Worm (Caenorhabditis elegans) whole organism, mixed stage, embryonic: ENCODE results near the gene ilcr-2.

ENCODE experiments used
- M03D4.4 ChIP-seq: sonication (generic microtip); optimal IDR thresholded peaks from 2 replicates; lab custom pipeline; 2017; ENCODE audit warnings: mild to moderate bottlenecking, missing genetic modification characterization, missing compliant biosample characterization
- bed-3 ChIP-seq: fragments of 200-800 bp; sonication (Bioruptor generic); optimal IDR thresholded peaks from 3 replicates; lab custom pipeline; 2018; ENCODE audit warnings: mild to moderate bottlenecking, missing genetic modification characterization, moderate library complexity, missing compliant biosample characterization
- blmp-1 ChIP-seq: fragments of 150-350 bp; optimal IDR thresholded peaks from 2 replicates; lab custom pipeline; 2014; ENCODE audit warnings: missing biosample characterization, missing genetic modification characterization
- ceh-83 ChIP-seq: fragments of 200-800 bp; sonication (Bioruptor generic); optimal IDR thresholded peaks from 2 replicates; lab custom pipeline; 2018; ENCODE audit warnings: mild to moderate bottlenecking, missing genetic modification characterization, missing compliant biosample characterization
- ces-1 ChIP-seq: fragments of 150-350 bp; optimal IDR thresholded peaks from 2 replicates; lab custom pipeline; 2014; ENCODE audit warnings: missing biosample characterization, missing genetic modification reagents, missing genetic modification characterization
- cnd-1 ChIP-seq: fragments of 200-800 bp; sonication (Bioruptor generic); optimal IDR thresholded peaks from 2 replicates; lab custom pipeline; 2018; ENCODE audit warnings: mild to moderate bottlenecking, missing genetic modification characterization, missing compliant biosample characterization
- drap-1 ChIP-seq: fragments of 200-800 bp; sonication (Bioruptor generic); optimal IDR thresholded peaks from 3 replicates; lab custom pipeline; 2018; ENCODE audit warnings: mild to moderate bottlenecking, missing genetic modification characterization, missing compliant biosample characterization
- elt-1 ChIP-seq: sonication (generic microtip); optimal IDR thresholded peaks from 2 replicates; lab custom pipeline; 2017; ENCODE audit warnings: missing genetic modification characterization, mild to moderate bottlenecking, missing compliant biosample characterization, antibody characterized with exemption, moderate library complexity, borderline replicate concordance; ENCODE audit not compliant: insufficient read depth
- elt-3 ChIP-seq: fragments of 150-350 bp; optimal IDR thresholded peaks from 2 replicates; lab custom pipeline; 2014; ENCODE audit warnings: missing biosample characterization, missing genetic modification characterization
- hlh-1 ChIP-seq: fragments of 150-350 bp; optimal IDR thresholded peaks from 2 replicates; lab custom pipeline; 2014; ENCODE audit warnings: missing biosample characterization, missing genetic modification reagents, missing genetic modification characterization
- lin-13 ChIP-seq: fragments of 150-350 bp; optimal IDR thresholded peaks from 2 replicates; lab custom pipeline; 2014; ENCODE audit warnings: missing biosample characterization, missing genetic modification characterization
- lin-32 ChIP-seq: fragments of 200-800 bp; sonication (Bioruptor generic); optimal IDR thresholded peaks from 2 replicates; lab custom pipeline; 2018; ENCODE audit warnings: mild to moderate bottlenecking, missing genetic modification characterization, missing compliant biosample characterization
- lsy-2 ChIP-seq: fragments of 150-350 bp; optimal IDR thresholded peaks from 2 replicates; lab custom pipeline; 2014; ENCODE audit warnings: missing biosample characterization, missing genetic modification characterization
- mab-5 ChIP-seq: fragments of 150-350 bp; optimal IDR thresholded peaks from 2 replicates; lab custom pipeline; 2014; ENCODE audit warnings: missing biosample characterization, missing genetic modification characterization
- mep-1 ChIP-seq: fragments of 150-350 bp; optimal IDR thresholded peaks from 2 replicates; lab custom pipeline; 2017; ENCODE audit warnings: missing biosample characterization, missing genetic modification reagents, missing genetic modification characterization, inconsistent platforms
- nhr-12 ChIP-seq: fragments of 150-350 bp; optimal IDR thresholded peaks from 2 replicates; lab custom pipeline; 2014; ENCODE audit warnings: missing biosample characterization, missing genetic modification characterization
- nhr-2 ChIP-seq: fragments of 150-350 bp; optimal IDR thresholded peaks from 2 replicates; lab custom pipeline; 2014; ENCODE audit warnings: missing biosample characterization, missing genetic modification characterization
- nhr-237 ChIP-seq: fragments of 150-350 bp; optimal IDR thresholded peaks from 2 replicates; lab custom pipeline; 2014; ENCODE audit warnings: missing biosample characterization, missing genetic modification characterization
- nhr-28 ChIP-seq: fragments of 150-350 bp; optimal IDR thresholded peaks from 2 replicates; lab custom pipeline; 2014; ENCODE audit warnings: missing biosample characterization, missing genetic modification characterization
- nhr-76 ChIP-seq: sonication (generic microtip); optimal IDR thresholded peaks from 2 replicates; lab custom pipeline; 2017; ENCODE audit warnings: missing biosample characterization, missing genetic modification characterization
- pha-4 ChIP-seq: fragments of 150-350 bp; optimal IDR thresholded peaks from 2 replicates; lab custom pipeline; 2018; ENCODE audit warnings: missing biosample characterization, missing genetic modification reagents, missing genetic modification characterization
- sem-2 ChIP-seq: fragments of 200-800 bp; sonication (Bioruptor generic); optimal IDR thresholded peaks from 2 replicates; lab custom pipeline; 2018; ENCODE audit warnings: mild to moderate bottlenecking, missing genetic modification characterization, missing compliant biosample characterization
- snpc-4 ChIP-seq: fragments of 150-350 bp; optimal IDR thresholded peaks from 2 replicates; lab custom pipeline; 2014; ENCODE audit warnings: missing biosample characterization, missing genetic modification characterization
- sptf-1 ChIP-seq: sonication (generic microtip); optimal IDR thresholded peaks from 2 replicates; lab custom pipeline; 2017; ENCODE audit warnings: mild to moderate bottlenecking, missing genetic modification characterization, moderate library complexity, missing compliant biosample characterization
- tbx-8 ChIP-seq: fragments of 200-800 bp; sonication (Bioruptor generic); optimal IDR thresholded peaks from 2 replicates; lab custom pipeline; 2018; ENCODE audit warnings: mild to moderate bottlenecking, missing genetic modification characterization, moderate library complexity, missing compliant biosample characterization
- unc-120 ChIP-seq: sonication (generic microtip); optimal IDR thresholded peaks from 2 replicates; lab custom pipeline; 2017; ENCODE audit warnings: missing genetic modification characterization, missing compliant biosample characterization; ENCODE audit not compliant: poor library complexity, severe bottlenecking
- unc-39 ChIP-seq: fragments of 150-350 bp; optimal IDR thresholded peaks from 2 replicates; lab custom pipeline; 2014; ENCODE audit warnings: missing biosample characterization, missing genetic modification characterization
- zip-8 ChIP-seq: fragments of 150-350 bp; optimal IDR thresholded peaks from 2 replicates; lab custom pipeline; 2014; ENCODE audit warnings: missing biosample characterization, missing genetic modification characterization
- ztf-11 ChIP-seq: fragments of 150-350 bp; optimal IDR thresholded peaks from 2 replicates; lab custom pipeline; 2014; ENCODE audit warnings: missing biosample characterization, missing genetic modification characterization

ilcr-2 gene

DNA sequence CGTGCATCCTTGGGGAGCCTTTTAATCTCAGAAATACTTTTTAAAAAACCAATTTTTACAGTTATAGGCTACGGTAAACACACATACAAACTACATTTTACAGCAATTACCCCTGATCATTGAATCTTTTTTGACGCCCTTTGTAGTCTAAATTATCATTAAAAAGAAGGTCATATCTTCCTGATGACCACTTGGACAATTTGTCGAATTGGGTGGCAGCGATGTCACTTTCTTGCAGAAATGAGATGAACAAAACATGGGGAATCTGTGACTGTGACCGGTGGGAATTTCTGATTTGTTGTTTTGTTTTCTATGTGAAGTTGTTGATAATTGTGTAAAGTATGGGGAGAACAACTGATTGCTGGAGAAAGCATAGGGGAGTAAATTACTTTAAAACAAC lies 25.4 kb upstream of the ilcr-2 start:
- TF ChIP-seq drap-1 (GFP tag; lab: Kevin White, UChicago), result no peak
- TF ChIP-seq unc-120, result no peak
- no peak for TF ChIP-seq hlh-1 (tag; lab: Kevin White, UChicago)
- no peak for TF ChIP-seq lsy-2 (tag; lab: Kevin White, UChicago)
- TF ChIP-seq cnd-1 (tag; lab: Kevin White, UChicago), result no peak
- TF ChIP-seq ztf-11 (tag; lab: Kevin White, UChicago), result no peak
- no peak for TF ChIP-seq snpc-4 (tag; lab: Kevin White, UChicago)
- TF ChIP-seq mab-5 (tag; lab: Kevin White, UChicago), result no peak
- TF ChIP-seq nhr-237 (tag; lab: Kevin White, UChicago), result no peak
- TF ChIP-seq zip-8, result no peak
- no peak for TF ChIP-seq M03D4.4
- no peak for TF ChIP-seq lin-32
- no peak for TF ChIP-seq bed-3 (GFP tag; lab: Kevin White, UChicago)
- no peak for TF ChIP-seq elt-3 (tag; lab: Kevin White, UChicago)
- no peak for TF ChIP-seq nhr-76
- no peak for TF ChIP-seq nhr-28 (tag; lab: Kevin White, UChicago)
- TF ChIP-seq nhr-12 (tag; lab: Kevin White, UChicago), result no peak
- no peak for TF ChIP-seq nhr-2 (tag; lab: Kevin White, UChicago)
- TF ChIP-seq mep-1 (tag; lab: Kevin White, UChicago), result no peak
- TF ChIP-seq elt-1, result no peak

DNA sequence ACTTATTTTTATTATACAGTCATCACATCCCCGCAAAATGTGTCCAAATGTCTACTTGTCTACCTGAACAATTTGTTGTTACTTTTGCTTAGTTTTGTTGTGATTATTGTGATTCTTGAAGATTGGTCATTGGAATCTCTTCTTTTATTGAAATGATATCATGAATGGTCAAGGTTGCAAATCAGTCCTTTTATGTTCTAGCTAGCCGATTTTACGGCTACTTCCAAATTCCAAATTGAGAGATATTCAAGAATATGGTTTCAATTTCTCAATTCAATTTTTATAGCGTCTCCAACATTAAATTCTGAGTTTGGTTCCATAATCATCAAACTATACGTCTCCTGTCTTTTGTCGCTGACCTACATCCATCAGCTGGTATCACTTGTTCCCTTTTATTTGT lies 23.8 kb upstream of the ilcr-2 start:
- TF ChIP-seq M03D4.4, result no peak
- no peak for TF ChIP-seq blmp-1 (tag; lab: Kevin White, UChicago)
- TF ChIP-seq pha-4 (tag; lab: Kevin White, UChicago), result no peak

- no peak for TF ChIP-seq cnd-1 (tag; lab: Kevin White, UChicago)
- no peak for TF ChIP-seq nhr-76
- TF ChIP-seq ztf-11 (tag; lab: Kevin White, UChicago), result no peak
- TF ChIP-seq tbx-8 (GFP tag; lab: Kevin White, UChicago), result no peak
- TF ChIP-seq nhr-2 (tag; lab: Kevin White, UChicago), result no peak
- TF ChIP-seq bed-3 (GFP tag; lab: Kevin White, UChicago), result no peak
- no peak for TF ChIP-seq nhr-237 (tag; lab: Kevin White, UChicago)
- no peak for TF ChIP-seq lin-13
- no peak for TF ChIP-seq lin-32
- TF ChIP-seq ceh-83 (GFP tag; lab: Kevin White, UChicago), result no peak
- no peak for TF ChIP-seq drap-1 (GFP tag; lab: Kevin White, UChicago)
- TF ChIP-seq ces-1 (GFP tag; lab: Kevin White, UChicago), result no peak
- TF ChIP-seq M03D4.4, result no peak
- no peak for TF ChIP-seq sem-2 (GFP tag; lab: Kevin White, UChicago)
- TF ChIP-seq unc-39 (tag; lab: Kevin White, UChicago), result no peak
- no peak for TF ChIP-seq mab-5 (tag; lab: Kevin White, UChicago)
- TF ChIP-seq, all 35 proteins: peak for 0
These were observed 21.5 kb upstream of the ilcr-2 start, which contains the start of gene dhs-5 for ce11 chrII:5453547-5453946. Gene dhs-5 (plus strand): TSS chrII:5453847.

DNA sequence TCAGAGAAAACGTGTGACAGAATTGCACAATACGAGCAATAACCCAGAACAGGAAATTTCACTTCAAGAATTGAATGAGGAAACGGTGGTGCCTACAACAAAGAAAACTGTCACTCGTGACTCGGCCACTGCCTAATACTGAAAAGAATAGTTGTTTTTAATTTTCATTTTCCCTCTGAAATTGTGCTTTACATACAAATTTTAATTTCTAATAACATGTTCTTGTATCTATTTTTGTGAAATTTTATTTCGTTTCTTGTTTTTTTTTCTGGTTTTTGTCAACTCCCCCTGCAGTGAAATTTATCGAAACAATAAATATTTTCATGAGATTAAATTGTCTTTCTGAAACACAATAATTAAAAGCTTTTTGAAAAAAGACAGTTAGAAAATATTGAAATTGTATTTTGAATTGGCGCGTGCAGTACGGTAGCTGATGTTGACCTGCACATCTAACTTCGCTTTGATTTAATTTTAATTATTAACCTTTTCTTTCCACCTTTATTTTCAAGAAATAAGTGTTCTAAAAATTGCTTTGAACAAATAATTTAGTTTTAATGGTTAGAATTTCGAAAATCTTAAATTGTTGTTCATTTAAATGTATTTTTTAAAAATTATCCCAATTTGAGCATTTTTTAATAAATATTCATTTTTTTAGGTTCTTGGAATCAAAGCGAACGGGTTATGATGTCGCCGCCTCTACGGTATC lies 19.2 kb upstream of the ilcr-2 start, which contains the start of gene daz-1:
Gene daz-1 (plus strand): TSS at position 656 of the 706 bp plus-strand sequence.
- TF ChIP-seq hlh-1 (tag; lab: Kevin White, UChicago) (no peak), snpc-4 (tag; lab: Kevin White, UChicago) (no peak), lsy-2 (tag; lab: Kevin White, UChicago) (no peak)

DNA sequence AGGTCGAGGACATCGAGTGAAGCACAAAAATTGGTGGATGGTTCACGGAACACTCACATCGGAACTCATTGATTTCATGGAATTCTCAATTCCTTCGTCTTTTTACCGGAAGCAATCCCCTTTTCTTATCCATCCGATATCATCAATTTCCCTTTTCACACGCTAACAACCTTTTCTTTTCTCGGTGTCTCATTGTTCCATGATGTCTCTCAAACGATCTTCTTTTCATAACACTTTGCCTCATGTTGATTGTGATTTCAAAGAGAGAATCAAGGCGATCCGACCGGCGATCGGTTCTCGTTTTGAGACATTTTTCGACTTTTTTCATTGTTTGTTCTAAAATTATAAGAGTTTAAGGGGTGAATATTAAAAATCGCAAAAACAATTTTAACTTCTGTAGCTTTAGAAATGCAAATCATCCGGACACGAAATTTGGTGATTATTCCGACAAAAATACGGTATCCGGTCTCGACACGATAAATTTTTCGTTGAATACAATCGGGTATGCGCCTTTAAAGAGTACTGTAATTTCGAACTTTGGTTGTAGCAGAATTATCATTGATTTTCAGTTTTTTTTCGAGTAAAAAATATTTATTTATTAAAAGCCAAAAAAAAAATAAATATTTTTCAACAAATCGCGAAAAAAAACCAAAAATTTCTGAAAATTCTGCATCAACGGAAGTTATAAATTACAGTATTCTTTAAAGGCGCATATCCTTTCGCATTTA lies 16.2 kb upstream of the ilcr-2 start:
- TF ChIP-seq sptf-1 (tag; lab: Kevin White, UChicago), result no peak
- peak; percentile 61 for TF ChIP-seq blmp-1 (tag; lab: Kevin White, UChicago)
- TF ChIP-seq, all 35 proteins: peak for 1
